Worm (Caenorhabditis elegans) whole organism, late embryonic: ENCODE results near the gene ckr-2.

Source experiments
- C38D4.7 ChIP-seq: fragments of 200-800 bp; sonication (Bioruptor generic); optimal IDR thresholded peaks from 2 replicates; lab custom pipeline; 2018; ENCODE audit warnings: mild to moderate bottlenecking, missing genetic modification characterization, moderate library complexity, missing compliant biosample characterization
- Y22D7AL.16 ChIP-seq: sonication (generic microtip); optimal IDR thresholded peaks from 2 replicates; lab custom pipeline; 2016; ENCODE audit warnings: missing genetic modification characterization, missing compliant biosample characterization
- ahr-1 ChIP-seq: sonication (generic microtip); optimal IDR thresholded peaks from 2 replicates; lab custom pipeline; 2016; ENCODE audit warnings: missing genetic modification characterization, missing compliant biosample characterization
- ceh-30 ChIP-seq: fragments of 150-350 bp; optimal IDR thresholded peaks from 2 replicates; lab custom pipeline; 2014; ENCODE audit warnings: missing biosample characterization, missing genetic modification characterization
- ceh-34 ChIP-seq: sonication (generic microtip); optimal IDR thresholded peaks from 2 replicates; lab custom pipeline; 2016; ENCODE audit warnings: mild to moderate bottlenecking, missing genetic modification characterization, missing compliant biosample characterization
- dve-1 ChIP-seq: sonication (generic microtip); optimal IDR thresholded peaks from 2 replicates; lab custom pipeline; 2017; ENCODE audit warnings: antibody characterized with exemption, mild to moderate bottlenecking, missing genetic modification characterization, missing compliant biosample characterization
- nhr-11 ChIP-seq: fragments of 150-350 bp; optimal IDR thresholded peaks from 2 replicates; lab custom pipeline; 2014; ENCODE audit warnings: missing biosample characterization, missing genetic modification characterization
- pha-4 ChIP-seq: fragments of 150-350 bp; optimal IDR thresholded peaks from 2 replicates; lab custom pipeline; 2018; ENCODE audit warnings: missing biosample characterization, missing genetic modification reagents, missing genetic modification characterization
- pqm-1 ChIP-seq: sonication (generic microtip); optimal IDR thresholded peaks from 2 replicates; lab custom pipeline; 2016; ENCODE audit warnings: missing genetic modification characterization, missing compliant biosample characterization
- ref-2 ChIP-seq: sonication (generic microtip); optimal IDR thresholded peaks from 2 replicates; lab custom pipeline; 2016; ENCODE audit warnings: missing genetic modification characterization, missing compliant biosample characterization
- rnt-1 ChIP-seq: sonication (generic microtip); optimal IDR thresholded peaks from 2 replicates; lab custom pipeline; 2016; ENCODE audit warnings: missing genetic modification characterization, missing compliant biosample characterization
- tbx-2 ChIP-seq: sonication (generic microtip); optimal IDR thresholded peaks from 2 replicates; lab custom pipeline; 2016; ENCODE audit warnings: missing genetic modification characterization, missing compliant biosample characterization

DNA sequence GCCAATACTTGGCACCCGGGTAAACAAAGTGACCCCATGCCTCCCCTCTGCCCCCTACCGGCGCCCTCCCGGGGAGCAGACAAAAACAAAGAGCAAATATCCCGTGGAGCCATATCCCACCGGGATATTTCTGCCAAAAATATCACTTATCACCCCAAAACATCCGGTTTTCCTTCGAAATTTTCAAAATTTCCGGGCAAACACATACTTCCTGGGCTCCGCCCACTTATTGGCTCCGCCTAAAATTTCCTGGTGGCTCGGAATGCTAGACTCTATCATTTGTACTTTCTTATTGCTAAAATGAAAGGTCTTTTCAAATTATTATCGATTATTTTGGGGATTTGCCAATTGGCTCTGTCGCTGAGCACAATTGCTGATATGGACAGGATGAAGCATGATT, 15.7 kb downstream of the ckr-2 start, which contains the start of gene Y39A3B.1:
- TF ChIP-seq rnt-1 (tag; lab: Kevin White, UChicago) (no peak), Y22D7AL.16 (no peak), tbx-2 (tag; lab: Kevin White, UChicago) (no peak), ahr-1 (tag; lab: Kevin White, UChicago) (no peak), ceh-30 (no peak), nhr-11 (tag; lab: Kevin White, UChicago) (no peak), ceh-34 (tag; lab: Kevin White, UChicago) (no peak), pha-4 (tag; lab: Kevin White, UChicago) (no peak), dve-1 (tag; lab: Kevin White, UChicago) (no peak), C38D4.7 (GFP tag; lab: Kevin White, UChicago) (no peak), pqm-1 (tag; lab: Kevin White, UChicago) (no peak), ref-2 (tag; lab: Kevin White, UChicago) (no peak)
